Worm (Caenorhabditis elegans): ENCODE measurements around the gene lgg-2.

The lgg-2 gene

DNA sequence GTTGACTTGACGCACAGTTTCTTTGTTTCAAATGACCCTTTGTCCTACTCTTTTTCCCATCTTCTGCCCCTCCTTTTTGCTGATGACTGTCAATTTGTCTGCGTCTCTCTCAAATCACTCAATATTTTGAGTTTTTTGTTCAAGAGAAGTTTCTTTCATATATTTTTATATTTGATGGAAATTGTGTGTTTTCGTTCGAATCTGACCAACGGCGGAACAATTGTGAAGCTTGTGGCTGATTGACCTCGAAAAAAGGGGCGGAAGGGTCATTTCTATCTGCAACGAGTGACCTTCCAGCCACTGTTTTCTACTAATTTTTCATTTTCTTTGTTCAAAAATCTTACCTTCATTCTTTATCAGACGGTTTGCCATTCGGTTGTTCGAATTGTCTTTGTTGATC, 42.9 kb upstream of the lgg-2 start:
- TF ChIP-seq lin-32 (GFP tag; optimal IDR thresholded peaks at IDR 0.05): no peak
- no peak for TF ChIP-seq nhr-237 (tag; optimal IDR thresholded peaks at IDR 0.05)

ce11 chrIV:10975968-10976367, 40.3 kb upstream of the lgg-2 start:
- TF ChIP-seq elt-1 (tag; optimal IDR thresholded peaks at IDR 0.05; ENCODE audit: borderline replicate concordance, insufficient read depth): peak; percentile 21
- no peak for TF ChIP-seq unc-120 (tag; optimal IDR thresholded peaks at IDR 0.05; ENCODE audit: poor library complexity, severe bottlenecking)

DNA sequence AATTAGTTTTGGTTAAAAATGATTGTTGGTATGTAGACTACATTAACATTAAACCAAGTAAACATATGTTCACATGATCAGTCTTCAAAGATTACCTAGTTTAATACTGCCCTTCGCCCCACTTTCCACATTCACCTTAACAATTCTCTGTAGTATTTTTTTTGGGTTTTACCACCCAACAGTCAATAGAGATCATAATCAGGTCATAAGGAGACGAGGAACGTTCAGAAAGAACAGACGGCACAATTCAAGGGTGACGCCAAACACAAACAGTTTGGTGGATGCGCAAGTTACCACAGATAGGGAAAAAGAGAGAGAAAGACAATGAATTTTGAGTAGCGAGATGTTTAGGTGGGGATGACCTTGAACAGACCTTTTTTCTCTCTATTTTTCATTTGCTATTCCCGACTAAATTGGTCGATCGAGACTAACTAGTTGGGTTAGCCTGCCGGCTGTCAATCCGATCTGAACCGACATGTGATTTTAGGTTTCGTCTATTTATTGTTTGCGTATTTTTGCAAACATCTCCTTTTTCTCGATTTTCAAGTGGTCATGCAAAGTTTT, 36.0 kb upstream of the lgg-2 start:
- no peak for TF ChIP-seq pha-4 (tag; optimal IDR thresholded peaks at IDR 0.05)
- no peak for TF ChIP-seq nhr-12 (tag; optimal IDR thresholded peaks at IDR 0.05)
- no peak for TF ChIP-seq lsy-2 (tag; optimal IDR thresholded peaks at IDR 0.05)
- TF ChIP-seq sem-2 (GFP tag; optimal IDR thresholded peaks at IDR 0.05): no peak
- TF ChIP-seq unc-120 (tag; optimal IDR thresholded peaks at IDR 0.05; ENCODE audit: poor library complexity, severe bottlenecking): no peak
- no peak for TF ChIP-seq tbx-8 (GFP tag; optimal IDR thresholded peaks at IDR 0.05)
- no peak for TF ChIP-seq ceh-83 (GFP tag; optimal IDR thresholded peaks at IDR 0.05)
- TF ChIP-seq ham-2 (GFP tag; optimal IDR thresholded peaks at IDR 0.05): no peak
- TF ChIP-seq cnd-1 (tag; optimal IDR thresholded peaks at IDR 0.05): no peak
- no peak for TF ChIP-seq nhr-28 (tag; optimal IDR thresholded peaks at IDR 0.05)
- no peak for TF ChIP-seq zip-8 (tag; optimal IDR thresholded peaks at IDR 0.05)
- TF ChIP-seq M03D4.4 (tag; optimal IDR thresholded peaks at IDR 0.05): no peak
- no peak for TF ChIP-seq mab-5 (tag; optimal IDR thresholded peaks at IDR 0.05)
- TF ChIP-seq blmp-1 (tag; optimal IDR thresholded peaks at IDR 0.05): no peak
- no peak for TF ChIP-seq mls-2 (tag; optimal IDR thresholded peaks at IDR 0.05)
- TF ChIP-seq ztf-11 (tag; optimal IDR thresholded peaks at IDR 0.05): no peak
- TF ChIP-seq snpc-4 (tag; optimal IDR thresholded peaks at IDR 0.05): no peak
- no peak for TF ChIP-seq nhr-76 (tag; optimal IDR thresholded peaks at IDR 0.05)
- TF ChIP-seq mep-1 (tag; optimal IDR thresholded peaks at IDR 0.05): no peak
- no peak for TF ChIP-seq bed-3 (GFP tag; optimal IDR thresholded peaks at IDR 0.05)

DNA sequence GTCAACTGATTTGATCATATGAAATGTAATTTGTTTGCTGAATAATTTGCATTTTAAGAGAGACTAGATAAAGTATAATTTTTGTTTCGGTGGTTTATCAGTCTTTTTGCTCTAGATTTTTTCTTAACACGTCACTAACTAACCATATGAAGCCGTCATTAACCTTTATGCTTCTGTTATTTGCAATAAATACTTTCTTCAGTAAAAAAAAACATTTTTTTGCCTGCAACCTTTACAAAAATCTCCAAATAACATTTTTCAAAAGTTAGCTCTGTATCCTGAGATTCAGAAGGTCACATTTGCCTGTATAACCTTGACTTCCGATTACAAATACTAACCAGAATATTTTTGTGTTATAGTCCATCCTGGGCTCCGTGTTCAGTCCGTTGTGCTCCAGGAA, 35.1 kb upstream of the lgg-2 start:
- TF ChIP-seq lsy-2 (tag; optimal IDR thresholded peaks at IDR 0.05) (no peak), bed-3 (GFP tag; optimal IDR thresholded peaks at IDR 0.05) (no peak)

- TF ChIP-seq sem-2 (GFP tag; optimal IDR thresholded peaks at IDR 0.05) (no peak), unc-62 (GFP tag; optimal IDR thresholded peaks at IDR 0.05) (no peak), ceh-39 (tag; optimal IDR thresholded peaks at IDR 0.05) (no peak), drap-1 (GFP tag; optimal IDR thresholded peaks at IDR 0.05) (no peak), sptf-1 (tag; optimal IDR thresholded peaks at IDR 0.05) (no peak), elt-3 (tag; optimal IDR thresholded peaks at IDR 0.05) (no peak), nhr-12 (tag; optimal IDR thresholded peaks at IDR 0.05) (no peak), nhr-2 (tag; optimal IDR thresholded peaks at IDR 0.05) (no peak), pha-4 (tag; optimal IDR thresholded peaks at IDR 0.05) (no peak), flh-1 (GFP tag; optimal IDR thresholded peaks at IDR 0.05) (no peak), mep-1 (tag; optimal IDR thresholded peaks at IDR 0.05) (no peak), zip-8 (tag; optimal IDR thresholded peaks at IDR 0.05) (no peak), bed-3 (GFP tag; optimal IDR thresholded peaks at IDR 0.05) (no peak), nhr-237 (tag; optimal IDR thresholded peaks at IDR 0.05) (no peak), unc-39 (tag; optimal IDR thresholded peaks at IDR 0.05) (no peak), snpc-4 (tag; optimal IDR thresholded peaks at IDR 0.05) (no peak), tbx-8 (GFP tag; optimal IDR thresholded peaks at IDR 0.05) (no peak), unc-120 (tag; optimal IDR thresholded peaks at IDR 0.05; ENCODE audit: poor library complexity, severe bottlenecking) (no peak), ham-2 (GFP tag; optimal IDR thresholded peaks at IDR 0.05) (no peak)
Measured at ce11 chrIV:10970333-10970732, 34.6 kb upstream of the lgg-2 start.

DNA sequence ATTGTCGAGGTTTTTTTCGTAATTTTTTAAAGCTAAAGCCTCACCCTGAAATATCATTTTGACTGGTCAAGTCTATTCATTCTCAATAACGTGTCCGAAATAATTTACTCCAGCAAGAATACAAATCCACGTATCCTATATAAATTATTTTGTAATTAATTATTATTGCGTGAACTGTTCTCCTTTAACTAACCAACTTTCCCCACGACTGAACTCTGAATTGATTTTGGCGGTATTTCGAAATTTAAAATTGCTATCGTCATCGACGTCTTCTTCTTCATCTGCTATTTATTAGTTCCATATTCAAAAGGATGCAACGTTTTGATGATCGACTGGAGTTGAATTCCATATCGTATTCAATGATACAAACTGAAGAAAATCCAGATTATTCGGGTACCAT, 30.7 kb upstream of the lgg-2 start, which contains the start of the genes aqp-3 and Y69E1A.8:
Gene aqp-3, minus strand, starts transcription at position 101 of the 400 bp plus-strand sequence.
Gene Y69E1A.8, plus strand, starts transcription at position 246 of the 400 bp plus-strand sequence.
- TF ChIP-seq nhr-12 (tag; optimal IDR thresholded peaks at IDR 0.05): no peak

All from whole organism, mixed stage, embryonic.